Fruit fly (Drosophila melanogaster) whole organism, embryonic: ENCODE data around the gene CG17327.

Experiments
- Bteb2 ChIP-seq: fragments of 200-800 bp; sonication (Bioruptor generic); optimal IDR thresholded peaks from 2 replicates; lab custom pipeline; 2016; ENCODE audit warnings: missing biosample characterization, missing genetic modification characterization
- CG10209 ChIP-seq: fragments of 200-800 bp; sonication (Bioruptor generic); optimal IDR thresholded peaks from 3 replicates; lab custom pipeline; 2017; ENCODE audit warnings: missing biosample characterization, mild to moderate bottlenecking, missing genetic modification characterization, missing genetic modification reagents
- CG11456 ChIP-seq: fragments of 200-800 bp; sonication (Bioruptor generic); IDR thresholded peaks from 3 replicates; pipeline ENCODE4 v1.3.6; 2022; ENCODE audit warnings: missing biosample characterization, missing genetic modification characterization
- CG12236 ChIP-seq: fragments of 200-800 bp; sonication (Bioruptor generic); optimal IDR thresholded peaks from 2 replicates; lab custom pipeline; 2016; ENCODE audit warnings: missing biosample characterization, missing genetic modification characterization
- CG12299 ChIP-seq: fragments of 200-800 bp; sonication (Bioruptor generic); optimal IDR thresholded peaks from 2 replicates; lab custom pipeline; 2018; ENCODE audit warnings: missing biosample characterization, mild to moderate bottlenecking, missing genetic modification characterization
- CG14014 ChIP-seq: fragments of 200-800 bp; sonication (Bioruptor generic); IDR thresholded peaks from 2 replicates; pipeline ENCODE4 v1.3.6; 2022; ENCODE audit warnings: missing biosample characterization, missing genetic modification characterization
- CG15011 ChIP-seq: fragments of 200-800 bp; sonication (Bioruptor generic); optimal IDR thresholded peaks from 3 replicates; lab custom pipeline; 2018; ENCODE audit warnings: missing biosample characterization, mild to moderate bottlenecking, missing genetic modification characterization
- CG1602 ChIP-seq: fragments of 200-800 bp; sonication (Bioruptor generic); optimal IDR thresholded peaks from 3 replicates; lab custom pipeline; 2016; ENCODE audit warnings: missing biosample characterization, missing genetic modification characterization
- CG16815 ChIP-seq: fragments of 200-800 bp; sonication (Bioruptor generic); optimal IDR thresholded peaks from 3 replicates; lab custom pipeline; 2017; ENCODE audit warnings: missing biosample characterization, mild to moderate bottlenecking, missing genetic modification characterization
- CG2202 ChIP-seq: fragments of 200-800 bp; sonication (Bioruptor generic); optimal IDR thresholded peaks from 2 replicates; lab custom pipeline; 2018; ENCODE audit warnings: missing biosample characterization, mild to moderate bottlenecking, missing genetic modification characterization
- CG3838 ChIP-seq: fragments of 200-800 bp; sonication (Bioruptor generic); optimal IDR thresholded peaks from 3 replicates; lab custom pipeline; 2016; ENCODE audit warnings: missing biosample characterization, missing genetic modification characterization
- CG3995 ChIP-seq: fragments of 200-800 bp; sonication (Bioruptor generic); optimal IDR thresholded peaks from 3 replicates; lab custom pipeline; 2016; ENCODE audit warnings: missing biosample characterization, missing genetic modification characterization
- CG6683 ChIP-seq: fragments of 200-800 bp; sonication (Bioruptor generic); optimal IDR thresholded peaks from 2 replicates; lab custom pipeline; 2017; ENCODE audit warnings: missing biosample characterization, mild to moderate bottlenecking, missing genetic modification characterization, missing genetic modification reagents
- CG6791 ChIP-seq: fragments of 200-800 bp; sonication (Bioruptor generic); IDR thresholded peaks from 3 replicates; pipeline ENCODE4 v1.3.6; 2022; ENCODE audit warnings: missing biosample characterization, missing genetic modification characterization; ENCODE audit not compliant: partially characterized antibody
- CG8924 ChIP-seq: fragments of 200-800 bp; optimal IDR thresholded peaks from 3 replicates; lab custom pipeline; 2019; ENCODE audit warnings: missing biosample characterization, mild to moderate bottlenecking, missing genetic modification characterization, moderate library complexity
- CTCF ChIP-seq: fragments of 200-800 bp; sonication (Bioruptor generic); optimal IDR thresholded peaks from 2 replicates; lab custom pipeline; 2017; ENCODE audit warnings: missing biosample characterization, mild to moderate bottlenecking, missing genetic modification characterization, moderate library complexity
- Chrac-16 ChIP-seq: fragments of 200-800 bp; sonication (Bioruptor generic); optimal IDR thresholded peaks from 3 replicates; lab custom pipeline; 2016; ENCODE audit warnings: missing biosample characterization, missing genetic modification characterization
- D19A ChIP-seq: fragments of 200-800 bp; optimal IDR thresholded peaks from 3 replicates; lab custom pipeline; 2019; ENCODE audit warnings: missing biosample characterization, mild to moderate bottlenecking, missing genetic modification characterization, moderate library complexity
- Dll ChIP-seq: fragments of 200-800 bp; sonication (Bioruptor generic); IDR thresholded peaks from 4 replicates; pipeline ENCODE4 v1.3.6; 2022; ENCODE audit warnings: missing biosample characterization, missing genetic modification characterization; ENCODE audit not compliant: partially characterized antibody
- Drgx ChIP-seq: fragments of 200-800 bp; sonication (Bioruptor generic); IDR thresholded peaks from 2 replicates; pipeline ENCODE4 v1.3.6; 2022; ENCODE audit warnings: missing biosample characterization, missing genetic modification characterization
- E2f2 ChIP-seq: fragments of 200-800 bp; sonication (Bioruptor generic); IDR thresholded peaks from 2 replicates; pipeline ENCODE4 v1.3.6; 2022; ENCODE audit warnings: missing biosample characterization, missing genetic modification characterization
- Ets65A ChIP-seq: fragments of 200-800 bp; sonication (Bioruptor generic); peaks from one replicate; lab custom pipeline; 2016; ENCODE audit warnings: missing biosample characterization, missing genetic modification characterization
- Hmx ChIP-seq: fragments of 200-800 bp; sonication (Bioruptor generic); optimal IDR thresholded peaks from 2 replicates; lab custom pipeline; 2016; ENCODE audit warnings: missing biosample characterization, missing genetic modification characterization
- Lhr ChIP-seq: fragments of 200-800 bp; sonication (Bioruptor generic); optimal IDR thresholded peaks from 3 replicates; lab custom pipeline; 2017; ENCODE audit warnings: mild to moderate bottlenecking, missing biosample characterization, missing genetic modification reagents, missing genetic modification characterization
- Lim3 ChIP-seq: fragments of 200-800 bp; sonication (Bioruptor generic); IDR thresholded peaks from 2 replicates; pipeline ENCODE4 v1.3.6; 2022; ENCODE audit warnings: missing biosample characterization, missing genetic modification characterization
- Lpt ChIP-seq: fragments of >200 bp; optimal IDR thresholded peaks from 2 replicates; lab custom pipeline; 2018; ENCODE audit warnings: missing biosample characterization, missing genetic modification characterization
- MBD-R2 ChIP-seq: fragments of 200-800 bp; sonication (Bioruptor generic); IDR thresholded peaks from 2 replicates; pipeline ENCODE4 v1.3.6; 2022; ENCODE audit warnings: missing biosample characterization, missing genetic modification characterization
- NC2α ChIP-seq: fragments of 200-800 bp; sonication (Bioruptor generic); optimal IDR thresholded peaks from 2 replicates; lab custom pipeline; 2016; ENCODE audit warnings: missing biosample characterization, missing genetic modification characterization
- NK7.1 ChIP-seq: fragments of 200-800 bp; sonication (Bioruptor generic); optimal IDR thresholded peaks from 3 replicates; lab custom pipeline; 2016; ENCODE audit warnings: missing biosample characterization, missing genetic modification characterization
- Neu2 ChIP-seq: fragments of 200-800 bp; sonication (Bioruptor generic); optimal IDR thresholded peaks from 3 replicates; lab custom pipeline; 2016; ENCODE audit warnings: missing biosample characterization, missing genetic modification characterization, borderline replicate concordance
- NfI ChIP-seq: fragments of 200-800 bp; sonication (Bioruptor generic); optimal IDR thresholded peaks from 3 replicates; lab custom pipeline; 2018; ENCODE audit warnings: missing biosample characterization, mild to moderate bottlenecking, missing genetic modification characterization, moderate library complexity
- Poxn ChIP-seq: fragments of 200-800 bp; sonication (Bioruptor generic); IDR thresholded peaks from 2 replicates; pipeline ENCODE4 v1.3.6; 2022; ENCODE audit warnings: missing biosample characterization, missing genetic modification characterization
- Taf1 ChIP-seq: fragments of 200-800 bp; sonication (Bioruptor generic); IDR thresholded peaks from 2 replicates; pipeline ENCODE4 v1.3.6; 2022; ENCODE audit warnings: missing biosample characterization, missing genetic modification characterization
- ato ChIP-seq: fragments of 200-800 bp; sonication (Bioruptor generic); IDR thresholded peaks from 2 replicates; pipeline ENCODE4 v1.3.6; 2022; ENCODE audit warnings: missing biosample characterization, missing genetic modification characterization; ENCODE audit not compliant: partially characterized antibody
- az2 ChIP-seq: fragments of 200-800 bp; sonication (Bioruptor generic); optimal IDR thresholded peaks from 3 replicates; lab custom pipeline; 2016; ENCODE audit warnings: missing biosample characterization, missing genetic modification characterization
- bowl ChIP-seq: fragments of 200-800 bp; sonication (Bioruptor generic); IDR thresholded peaks from 2 replicates; pipeline ENCODE4 v1.3.6; 2022; ENCODE audit warnings: missing biosample characterization, missing genetic modification characterization
- corto ChIP-seq: fragments of 200-800 bp; sonication (Bioruptor generic); optimal IDR thresholded peaks from 2 replicates; lab custom pipeline; 2016; ENCODE audit warnings: missing biosample characterization, mild to moderate bottlenecking, missing genetic modification characterization, moderate library complexity
- crc ChIP-seq: fragments of 200-800 bp; sonication (Bioruptor generic); optimal IDR thresholded peaks from 2 replicates; lab custom pipeline; 2016; ENCODE audit warnings: missing biosample characterization, missing genetic modification characterization
- croc ChIP-seq: fragments of 200-800 bp; sonication (Bioruptor generic); conservative IDR thresholded peaks from 3 replicates; pipeline ENCODE4 v1.3.6; 2022; ENCODE audit warnings: missing biosample characterization, missing genetic modification characterization
- cwo ChIP-seq: fragments of 200-800 bp; sonication (Bioruptor generic); optimal IDR thresholded peaks from 3 replicates; lab custom pipeline; 2017; ENCODE audit warnings: missing biosample characterization, missing genetic modification characterization, mild to moderate bottlenecking, moderate library complexity, missing genetic modification reagents
- disco-r ChIP-seq: fragments of 200-800 bp; sonication (Bioruptor generic); optimal IDR thresholded peaks from 2 replicates; lab custom pipeline; 2016; ENCODE audit warnings: missing biosample characterization, missing genetic modification characterization
- esg ChIP-seq: fragments of 200-800 bp; sonication (Bioruptor generic); conservative IDR thresholded peaks from 2 replicates; pipeline ENCODE4 v1.3.6; 2022; ENCODE audit warnings: missing biosample characterization, missing genetic modification characterization
- ewg ChIP-seq: fragments of 200-800 bp; sonication (Bioruptor generic); optimal IDR thresholded peaks from 3 replicates; lab custom pipeline; 2017; ENCODE audit warnings: mild to moderate bottlenecking, missing biosample characterization, missing genetic modification reagents, missing genetic modification characterization
- grau ChIP-seq: fragments of 200-800 bp; optimal IDR thresholded peaks from 3 replicates; lab custom pipeline; 2019; ENCODE audit warnings: missing biosample characterization, mild to moderate bottlenecking, missing genetic modification characterization, moderate library complexity
- gsb ChIP-seq: fragments of 200-800 bp; sonication (Bioruptor generic); IDR thresholded peaks from 2 replicates; pipeline ENCODE4 v1.3.6; 2022; ENCODE audit warnings: missing biosample characterization, missing genetic modification characterization
- inv ChIP-seq: fragments of 200-800 bp; sonication (Bioruptor generic); IDR thresholded peaks from 2 replicates; pipeline ENCODE4 v1.3.6; 2022; ENCODE audit warnings: missing biosample characterization, missing genetic modification characterization; ENCODE audit not compliant: partially characterized antibody
- nau ChIP-seq: fragments of 200-800 bp; sonication (Bioruptor generic); optimal IDR thresholded peaks from 3 replicates; lab custom pipeline; 2017; ENCODE audit warnings: missing biosample characterization, mild to moderate bottlenecking, missing genetic modification characterization, missing genetic modification reagents
- seq ChIP-seq: fragments of 200-800 bp; sonication (Bioruptor generic); IDR thresholded peaks from 2 replicates; pipeline ENCODE4 v1.3.6; 2022; ENCODE audit warnings: missing biosample characterization, missing genetic modification characterization
- sima ChIP-seq: fragments of 200-800 bp; sonication (Bioruptor generic); optimal IDR thresholded peaks from 2 replicates; lab custom pipeline; 2016; ENCODE audit warnings: missing biosample characterization, missing genetic modification characterization
- vvl ChIP-seq: fragments of 200-800 bp; sonication (Bioruptor generic); IDR thresholded peaks from 2 replicates; pipeline ENCODE4 v1.3.6; 2022; ENCODE audit warnings: missing biosample characterization, missing genetic modification characterization

Gene CG17327

dm6 chr3R:12982167-12982981, 15.2 kb downstream of the CG17327 start (continued):
- TF ChIP-seq NC2α (GFP tag; lab: Kevin White, UChicago) (no peak), CG12299 (tag; lab: Kevin White, UChicago) (peak; percentile 14), sima (GFP tag; lab: Kevin White, UChicago) (no peak), CG2202 (tag; lab: Kevin White, UChicago) (peak; percentile 33), Ets65A (peak; percentile 89), CG14014 (GFP tag; lab: Robert Waterston, UW) (peak; percentile 58), az2 (peak; percentile 77), CG8924 (tag; lab: Kevin White, UChicago) (peak; percentile 60), bowl (GFP tag; lab: Robert Waterston, UW) (no peak), gsb (GFP tag; lab: Robert Waterston, UW) (peak; percentile 61), disco-r (GFP tag; lab: Kevin White, UChicago) (peak; percentile 12), CTCF (no peak), CG6791 (GFP tag; lab: Robert Waterston, UW) (no peak), seq (peak; percentile 76), CG3995 (GFP tag; lab: Kevin White, UChicago) (peak; percentile 50), cwo (GFP tag; lab: Kevin White, UChicago) (peak; percentile 71), Chrac-16 (GFP tag; lab: Kevin White, UChicago) (peak; percentile 39), esg (peak; percentile 75), D19A (tag; lab: Kevin White, UChicago) (peak; percentile 54), E2f2 (GFP tag; lab: Robert Waterston, UW) (peak; percentile 15; the same call in 1 of the 2 replicates), Taf1 (GFP tag; lab: Robert Waterston, UW) (no peak), Lpt (GFP tag; lab: Kevin White, UChicago) (no peak), nau (GFP tag; lab: Kevin White, UChicago) (no peak), Bteb2 (GFP tag; lab: Kevin White, UChicago) (no peak), CG12236 (GFP tag; lab: Kevin White, UChicago) (peak; percentile 2), CG16815 (GFP tag; lab: Kevin White, UChicago) (peak; percentile 63), NK7.1 (GFP tag; lab: Kevin White, UChicago) (no peak), CG6683 (GFP tag; lab: Kevin White, UChicago) (peak; percentile 6), CG11456 (GFP tag; lab: Robert Waterston, UW) (peak; percentile 15; the same call in 1 of the 3 replicates), vvl (GFP tag; lab: Robert Waterston, UW) (peak; percentile 37), CG15011 (GFP tag; lab: Kevin White, UChicago) (peak; percentile 47), Lhr (peak; percentile 37), Drgx (GFP tag; lab: Robert Waterston, UW) (peak; percentile 70), Neu2 (no peak), CG3838 (GFP tag; lab: Kevin White, UChicago) (no peak), Dll (GFP tag; lab: Robert Waterston, UW) (peak; percentile 31; the same call in 1 of the 4 replicates), croc (GFP tag; lab: Robert Waterston, UW) (no peak; the same call in 1 of the 3 replicates), Hmx (GFP tag; lab: Kevin White, UChicago) (peak; percentile 63), corto (peak; percentile 10), ato (GFP tag; lab: Robert Waterston, UW) (no peak), crc (GFP tag; lab: Kevin White, UChicago) (peak; percentile 13), grau (peak; percentile 81), Poxn (0 out of 2 replicates have a peak, but pooled peaks have one; percentile 6), ewg (GFP tag; lab: Kevin White, UChicago) (peak; percentile 25), inv (GFP tag; lab: Robert Waterston, UW) (no peak), CG1602 (peak; percentile 44), NfI (GFP tag; lab: Kevin White, UChicago) (peak; percentile 77), Lim3 (GFP tag; lab: Robert Waterston, UW) (no peak), MBD-R2 (GFP tag; lab: Robert Waterston, UW) (0 out of 2 replicates have a peak, but pooled peaks have one; percentile 24), CG10209 (GFP tag; lab: Kevin White, UChicago) (peak; percentile 71)
